Worm (Caenorhabditis elegans) whole organism, midembryonic: ENCODE results near the gene cct-3.

Source experiments
- T22C8.4 ChIP-seq: fragments of 200-800 bp; sonication (Bioruptor generic); IDR thresholded peaks from 2 replicates; pipeline ENCODE4 v1.3.6; 2022; ENCODE audit warnings: missing genetic modification characterization, missing compliant biosample characterization
- cog-1 ChIP-seq: sonication (generic microtip); optimal IDR thresholded peaks from 2 replicates; lab custom pipeline; 2016; ENCODE audit warnings: missing genetic modification characterization, missing compliant biosample characterization
- flt-1 ChIP-seq: fragments of 200-800 bp; sonication (Bioruptor generic); IDR thresholded peaks from 2 replicates; pipeline ENCODE4 v1.3.6; 2022; ENCODE audit warnings: missing genetic modification characterization, missing compliant biosample characterization
- klf-2 ChIP-seq: fragments of 200-800 bp; sonication (Bioruptor generic); conservative IDR thresholded peaks from 2 replicates; pipeline ENCODE4 v1.3.6; 2022; ENCODE audit warnings: missing genetic modification reagents, missing genetic modification characterization, missing compliant biosample characterization
- med-1 ChIP-seq: sonication (generic microtip); optimal IDR thresholded peaks from 2 replicates; lab custom pipeline; 2017; ENCODE audit warnings: missing genetic modification characterization, mild to moderate bottlenecking, missing compliant biosample characterization, antibody characterized with exemption, missing genetic modification reagents; ENCODE audit not compliant: insufficient read depth
- ref-1 ChIP-seq: fragments of 200-800 bp; sonication (Bioruptor generic); conservative IDR thresholded peaks from 2 replicates; pipeline ENCODE4 v1.3.6; 2022; ENCODE audit warnings: missing genetic modification reagents, missing genetic modification characterization, missing compliant biosample characterization
- tab-1 ChIP-seq: fragments of 200-800 bp; sonication (Bioruptor generic); IDR thresholded peaks from 2 replicates; pipeline ENCODE4 v1.3.6; 2022; ENCODE audit warnings: missing genetic modification characterization, missing compliant biosample characterization
- ztf-23 ChIP-seq: fragments of 200-800 bp; sonication (Bioruptor generic); IDR thresholded peaks from 2 replicates; pipeline ENCODE4 v1.3.6; 2022; ENCODE audit warnings: missing genetic modification reagents, missing genetic modification characterization, missing compliant biosample characterization
- ztf-29 ChIP-seq: fragments of 200-800 bp; sonication (Bioruptor generic); IDR thresholded peaks from 2 replicates; pipeline ENCODE4 v1.3.6; 2022; ENCODE audit warnings: missing genetic modification reagents, missing genetic modification characterization, missing compliant biosample characterization

cct-3 gene

DNA sequence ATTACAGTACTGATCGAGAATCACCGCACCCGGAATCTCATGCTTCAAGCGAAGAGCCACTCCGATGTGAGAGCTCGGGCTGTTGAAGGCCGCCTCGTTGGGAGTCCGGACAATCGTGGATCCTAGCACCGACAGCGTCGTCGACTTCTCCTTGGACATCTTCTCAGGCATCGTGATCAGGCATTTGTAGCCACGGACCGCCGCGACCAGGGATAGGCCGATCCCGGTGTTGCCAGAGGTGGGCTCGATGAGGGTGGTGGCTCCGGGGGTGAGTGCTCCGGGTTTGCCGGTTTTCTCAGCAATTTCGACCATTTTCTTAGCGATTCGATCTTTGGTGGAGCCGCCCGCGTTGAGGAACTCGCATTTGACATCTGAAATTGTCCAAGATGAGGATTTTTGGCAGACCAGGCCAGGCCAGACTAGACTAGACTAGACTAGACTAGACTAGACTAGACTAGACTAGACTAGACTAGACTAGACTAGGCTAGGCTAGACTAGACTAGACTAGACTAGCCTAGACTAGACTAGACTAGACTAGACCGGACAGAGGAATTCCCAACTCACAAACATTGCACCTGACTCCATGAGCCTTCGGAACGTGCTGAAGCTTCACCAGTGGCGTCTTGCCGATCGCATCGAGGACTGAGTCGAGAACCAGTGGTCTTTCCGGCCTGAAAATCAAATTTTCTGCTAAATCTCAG is 12.0 kb upstream of the cct-3 start:
- TF ChIP-seq flt-1: no peak
- no peak for TF ChIP-seq ztf-23 (GFP tag; lab: Robert Waterston, UW)
- TF ChIP-seq tab-1 (GFP tag; lab: Robert Waterston, UW): no peak
- TF ChIP-seq T22C8.4: no peak
- TF ChIP-seq ztf-29 (GFP tag; lab: Robert Waterston, UW): no peak
- no peak for TF ChIP-seq klf-2 (GFP tag; lab: Robert Waterston, UW)
- no peak for TF ChIP-seq cog-1 (tag; lab: Kevin White, UChicago)
- TF ChIP-seq ref-1 (GFP tag; lab: Robert Waterston, UW): no peak
- TF ChIP-seq med-1 (GFP tag; lab: Kevin White, UChicago): no peak

DNA sequence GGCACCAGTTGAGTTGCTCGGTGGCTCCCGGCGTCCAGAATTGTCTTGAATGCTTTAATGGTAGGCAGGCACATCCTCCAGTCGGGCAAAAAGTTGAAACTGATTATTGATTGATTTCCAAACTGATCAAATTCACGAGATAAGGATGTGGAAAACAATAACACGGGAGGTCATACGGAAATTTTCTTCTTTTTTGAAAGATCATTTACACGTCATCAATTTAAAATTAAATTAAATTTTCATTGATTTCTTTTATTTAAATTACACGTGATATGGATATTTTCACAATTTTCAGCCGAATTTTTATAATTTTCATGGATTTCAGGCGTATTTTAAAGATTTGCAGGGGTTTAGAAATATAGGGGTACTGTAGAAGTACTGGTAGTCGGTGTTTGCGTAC is 9.9 kb upstream of the cct-3 start, which contains the start of gene cbs-2:
cbs-2 (minus strand) TSS at position 101 of the 400 bp plus-strand sequence.
- TF ChIP-seq klf-2 (GFP tag; lab: Robert Waterston, UW) (no peak), tab-1 (GFP tag; lab: Robert Waterston, UW) (no peak), ref-1 (GFP tag; lab: Robert Waterston, UW) (no peak), cog-1 (tag; lab: Kevin White, UChicago) (no peak), ztf-23 (GFP tag; lab: Robert Waterston, UW) (no peak), med-1 (GFP tag; lab: Kevin White, UChicago) (no peak), flt-1 (no peak), ztf-29 (GFP tag; lab: Robert Waterston, UW) (no peak), T22C8.4 (no peak)

DNA sequence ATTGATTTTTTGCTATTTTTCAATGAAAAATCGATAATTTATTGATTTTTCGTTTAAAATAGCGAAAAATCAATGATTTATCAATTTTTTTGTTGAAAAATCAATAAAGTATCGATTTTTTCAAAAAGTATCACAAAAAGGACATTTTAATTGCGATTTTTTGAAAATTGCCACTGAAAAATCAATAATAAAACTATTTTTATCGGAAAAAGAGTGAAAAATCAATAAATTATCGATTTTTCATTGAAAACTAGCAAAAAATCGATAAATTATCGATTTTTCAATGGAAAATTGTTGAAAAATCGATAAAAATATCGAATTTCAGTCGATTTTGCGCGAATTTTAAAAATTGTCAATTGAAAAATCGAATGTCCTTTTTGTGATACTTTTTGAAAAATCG is 8.4 kb upstream of the cct-3 start:
- TF ChIP-seq T22C8.4: peak; percentile 58; the same call in 1 of the 2 replicates

DNA sequence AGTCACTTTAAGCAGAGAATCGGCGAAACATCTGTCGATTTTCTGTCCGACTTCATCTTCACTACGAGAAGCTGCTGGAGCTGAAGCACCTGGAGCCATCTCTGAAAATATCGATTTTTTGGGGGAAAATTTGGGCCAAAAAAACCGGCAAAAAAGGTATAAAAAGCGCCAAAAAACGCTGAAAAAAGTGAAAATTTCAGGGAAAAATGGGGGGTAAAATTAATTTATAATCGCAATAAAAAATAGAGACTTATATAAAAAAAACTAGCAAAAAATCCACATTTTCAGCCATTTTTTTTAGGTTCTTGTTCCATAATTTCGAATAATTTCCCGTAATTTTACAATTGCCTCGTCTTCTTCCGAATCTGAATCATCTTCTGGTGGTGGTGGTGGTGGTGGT is 7.7 kb upstream of the cct-3 start, which contains the start of gene F54A3.5:
F54A3.5 (minus strand) TSS at position 101 of the 400 bp plus-strand sequence.
- no peak for TF ChIP-seq T22C8.4
- no peak for TF ChIP-seq med-1 (GFP tag; lab: Kevin White, UChicago)
- no peak for TF ChIP-seq ref-1 (GFP tag; lab: Robert Waterston, UW)
- TF ChIP-seq flt-1: no peak
- TF ChIP-seq ztf-23 (GFP tag; lab: Robert Waterston, UW): no peak
- no peak for TF ChIP-seq tab-1 (GFP tag; lab: Robert Waterston, UW)
- no peak for TF ChIP-seq cog-1 (tag; lab: Kevin White, UChicago)
- no peak for TF ChIP-seq ztf-29 (GFP tag; lab: Robert Waterston, UW)
- no peak for TF ChIP-seq klf-2 (GFP tag; lab: Robert Waterston, UW)

DNA sequence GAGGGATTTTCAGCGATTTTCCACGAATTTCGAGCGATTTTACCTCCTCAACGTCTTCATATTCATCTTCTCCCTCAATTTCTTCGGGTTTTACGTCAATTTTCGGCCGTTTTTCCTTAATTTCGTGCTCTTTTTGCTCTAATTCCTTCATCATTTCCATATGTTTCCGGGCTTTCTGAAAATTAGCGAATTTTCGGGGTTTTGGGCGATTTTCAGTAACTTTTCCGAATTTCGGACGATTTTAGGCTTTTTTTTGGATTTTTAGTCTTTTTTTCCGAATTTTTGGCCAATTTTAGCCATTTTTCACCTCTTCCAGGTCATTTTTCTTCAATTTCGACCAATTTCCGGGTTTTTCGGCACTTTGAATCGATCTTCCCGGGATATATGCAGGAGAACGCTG is 3.0 kb upstream of the cct-3 start:
- TF ChIP-seq ztf-29 (GFP tag; lab: Robert Waterston, UW): no peak
- TF ChIP-seq ref-1 (GFP tag; lab: Robert Waterston, UW): no peak
- TF ChIP-seq flt-1: no peak
- no peak for TF ChIP-seq tab-1 (GFP tag; lab: Robert Waterston, UW)
- TF ChIP-seq cog-1 (tag; lab: Kevin White, UChicago): no peak
- TF ChIP-seq med-1 (GFP tag; lab: Kevin White, UChicago): no peak
- TF ChIP-seq ztf-23 (GFP tag; lab: Robert Waterston, UW): no peak

DNA sequence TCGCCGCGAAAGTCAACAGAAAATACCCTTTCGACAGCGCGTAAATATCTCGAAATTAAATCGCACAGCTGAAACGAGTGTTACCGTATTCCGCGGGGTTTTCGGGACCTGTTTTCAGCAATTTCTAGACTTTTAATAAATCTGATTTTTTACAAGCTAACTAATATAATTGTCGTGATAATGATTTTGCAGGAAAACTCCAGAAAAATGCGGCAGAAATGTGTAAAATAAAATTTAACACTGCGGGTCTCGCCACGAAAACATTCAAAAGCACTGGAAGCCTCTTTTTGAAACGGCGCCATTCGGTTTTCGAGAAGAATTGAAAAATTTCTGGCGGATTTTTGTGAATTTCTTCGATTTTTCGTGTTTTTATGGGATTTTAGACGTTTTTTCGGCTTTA is 911 bp upstream of the cct-3 start, which contains the start of gene F54A3.6:
F54A3.6 (minus strand) TSS at position 42 of the 400 bp plus-strand sequence.
- 0 out of 2 replicates have a peak, but pooled peaks have one; percentile 31 for TF ChIP-seq ztf-23 (GFP tag; lab: Robert Waterston, UW)

DNA sequence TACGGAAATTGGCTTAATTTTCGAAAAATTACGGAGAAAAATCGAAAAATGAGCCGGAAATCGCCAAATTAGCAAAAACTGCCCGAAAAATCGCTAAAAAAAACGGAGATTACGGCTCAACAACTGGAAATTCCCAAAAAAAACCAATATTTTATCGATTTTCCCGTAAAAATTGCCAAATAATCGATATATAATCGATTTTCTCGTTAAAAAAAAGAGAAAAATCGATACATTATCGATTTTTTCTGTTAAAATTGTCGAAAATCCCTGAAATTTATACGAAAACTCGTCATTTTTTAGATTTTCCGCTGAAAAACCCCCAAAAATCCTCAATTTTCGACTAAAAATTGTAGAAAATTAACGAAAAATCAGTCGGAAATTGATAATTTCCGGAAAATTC is 3.0 kb downstream of the cct-3 start:
- TF ChIP-seq T22C8.4 (0 out of 2 replicates have a peak, but pooled peaks have one; percentile 6), cog-1 (tag; lab: Kevin White, UChicago) (no peak), med-1 (GFP tag; lab: Kevin White, UChicago) (no peak)

DNA sequence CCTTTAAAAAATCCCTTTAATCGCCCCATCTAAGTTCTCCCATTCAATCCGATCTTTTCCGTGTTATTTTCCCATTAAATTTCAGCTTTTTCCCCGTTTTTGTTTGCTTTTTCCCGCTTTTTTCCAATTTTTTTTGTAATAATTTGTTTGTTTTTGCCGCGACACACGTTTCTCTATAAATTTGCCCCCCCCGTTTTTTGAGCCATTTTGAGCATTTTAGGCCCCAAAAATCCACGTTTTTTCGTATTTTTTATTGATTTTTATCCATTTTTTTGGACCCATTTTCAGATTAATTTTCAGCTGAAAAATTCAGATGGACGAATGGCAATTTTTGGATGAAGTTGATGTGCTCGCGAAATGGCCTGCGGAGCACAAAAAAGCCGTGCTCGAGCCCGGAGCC is 10.0 kb downstream of the cct-3 start, which contains the start of gene F54A3.2:
F54A3.2 (plus strand) TSS at position 301 of the 400 bp plus-strand sequence.
- TF ChIP-seq T22C8.4 (no peak), med-1 (GFP tag; lab: Kevin White, UChicago) (no peak), tab-1 (GFP tag; lab: Robert Waterston, UW) (no peak), ztf-29 (GFP tag; lab: Robert Waterston, UW) (no peak), ref-1 (GFP tag; lab: Robert Waterston, UW) (no peak), ztf-23 (GFP tag; lab: Robert Waterston, UW) (no peak), cog-1 (tag; lab: Kevin White, UChicago) (no peak), klf-2 (GFP tag; lab: Robert Waterston, UW) (no peak)

DNA sequence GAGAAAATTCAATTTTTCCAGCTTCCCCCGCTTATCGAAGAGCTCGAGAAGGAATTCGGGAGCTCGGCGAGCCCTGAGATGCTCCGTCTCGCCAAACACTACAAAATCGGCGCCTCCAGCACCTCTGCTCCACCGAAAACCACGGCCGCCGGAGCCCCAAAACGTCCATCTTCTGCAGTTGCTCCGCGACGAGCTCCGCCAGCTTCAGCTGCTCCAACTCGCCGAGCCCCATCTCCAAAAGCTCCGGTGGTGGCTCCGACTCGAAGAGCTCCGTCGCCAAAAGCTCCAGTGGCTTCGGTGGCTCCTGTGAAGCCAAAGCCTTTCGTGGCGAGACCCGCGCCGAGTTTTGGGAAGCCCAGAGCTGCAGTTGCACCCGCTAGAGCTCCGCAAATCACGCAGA is 18.3 kb downstream of the cct-3 start:
- no peak for TF ChIP-seq ztf-29 (GFP tag; lab: Robert Waterston, UW)
- peak; percentile 30; the same call in 1 of the 2 replicates for TF ChIP-seq ref-1 (GFP tag; lab: Robert Waterston, UW)

DNA sequence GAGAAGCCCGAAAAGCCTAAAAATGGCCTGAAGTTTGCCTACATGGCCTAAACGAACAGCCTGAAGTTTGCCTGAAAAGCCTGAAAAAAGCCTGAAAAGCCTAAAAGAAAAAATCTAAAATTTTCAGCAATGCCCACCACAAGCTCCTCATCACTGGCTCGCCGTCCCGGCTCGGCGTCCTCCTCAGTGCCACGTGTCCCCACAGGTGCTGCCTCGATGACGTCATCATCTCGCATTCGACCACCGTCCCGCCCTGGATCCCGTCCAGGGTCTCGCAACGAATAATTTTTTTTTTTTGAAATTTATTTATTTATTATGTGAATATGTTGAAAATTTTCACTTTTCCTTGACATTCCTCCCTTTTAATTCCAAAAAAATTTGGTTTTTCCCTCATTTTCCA is 20.3 kb downstream of the cct-3 start:
- TF ChIP-seq cog-1 (tag; lab: Kevin White, UChicago) (no peak), ztf-23 (GFP tag; lab: Robert Waterston, UW) (no peak), ref-1 (GFP tag; lab: Robert Waterston, UW) (no peak), klf-2 (GFP tag; lab: Robert Waterston, UW) (no peak), ztf-29 (GFP tag; lab: Robert Waterston, UW) (no peak), med-1 (GFP tag; lab: Kevin White, UChicago) (no peak)
